Fruit fly (Drosophila melanogaster) whole organism, embryonic: ENCODE results near the gene Rsph3.

Experiments
- Atf6 ChIP-seq: fragments of 200-800 bp; sonication (Bioruptor generic); IDR thresholded peaks from 2 replicates; pipeline ENCODE4 v1.3.6; 2022; ENCODE audit warnings: missing biosample characterization, missing genetic modification characterization
- CG10565 ChIP-seq: fragments of 200-800 bp; sonication (Bioruptor generic); optimal IDR thresholded peaks from 3 replicates; lab custom pipeline; 2016; ENCODE audit warnings: missing biosample characterization, mild to moderate bottlenecking, missing genetic modification characterization
- CG11398 ChIP-seq: fragments of 200-800 bp; sonication (Bioruptor generic); optimal IDR thresholded peaks from 2 replicates; lab custom pipeline; 2016; ENCODE audit warnings: missing biosample characterization, missing genetic modification characterization
- CG11560 ChIP-seq: fragments of 200-800 bp; sonication (Bioruptor generic); IDR thresholded peaks from 3 replicates; pipeline ENCODE4 v1.3.6; 2022; ENCODE audit warnings: missing biosample characterization, missing genetic modification characterization
- CG12942 ChIP-seq: fragments of 200-800 bp; sonication (Bioruptor generic); optimal IDR thresholded peaks from 3 replicates; lab custom pipeline; 2016; ENCODE audit warnings: missing biosample characterization, missing genetic modification characterization
- CG13123 ChIP-seq: fragments of 200-800 bp; sonication (Bioruptor generic); optimal IDR thresholded peaks from 2 replicates; lab custom pipeline; 2016; ENCODE audit warnings: missing biosample characterization, missing genetic modification characterization
- CG13624 ChIP-seq: fragments of 200-800 bp; sonication (Bioruptor generic); optimal IDR thresholded peaks from 2 replicates; lab custom pipeline; 2016; ENCODE audit warnings: missing biosample characterization, missing genetic modification characterization
- CG15073 ChIP-seq: fragments of 200-800 bp; sonication (Bioruptor generic); optimal IDR thresholded peaks from 2 replicates; lab custom pipeline; 2016; ENCODE audit warnings: missing biosample characterization, missing genetic modification characterization
- CG18011 ChIP-seq: fragments of 200-800 bp; sonication (Bioruptor generic); optimal IDR thresholded peaks from 2 replicates; lab custom pipeline; 2017; ENCODE audit warnings: missing biosample characterization, missing genetic modification characterization, mild to moderate bottlenecking, moderate library complexity, missing genotype
- CG3163 ChIP-seq: fragments of 200-800 bp; sonication (Bioruptor generic); optimal IDR thresholded peaks from 3 replicates; lab custom pipeline; 2016; ENCODE audit warnings: missing biosample characterization, missing genetic modification characterization
- CG32532 ChIP-seq: fragments of 200-800 bp; sonication (Bioruptor generic); IDR thresholded peaks from 2 replicates; pipeline ENCODE4 v1.3.6; 2022; ENCODE audit warnings: missing biosample characterization, missing genetic modification characterization
- CG34224 ChIP-seq: fragments of 200-800 bp; sonication (Bioruptor generic); IDR thresholded peaks from 3 replicates; pipeline ENCODE4 v1.3.6; 2022; ENCODE audit warnings: missing biosample characterization, missing genetic modification characterization; ENCODE audit not compliant: partially characterized antibody
- CG3726 ChIP-seq: fragments of 200-800 bp; sonication (Bioruptor generic); IDR thresholded peaks from 3 replicates; pipeline ENCODE4, ENCODE4 v1.3.6; 2022; ENCODE audit warnings: missing biosample characterization, missing genetic modification characterization
- CG4854 ChIP-seq: fragments of 200-800 bp; sonication (Bioruptor generic); optimal IDR thresholded peaks from 2 replicates; lab custom pipeline; 2016; ENCODE audit warnings: missing biosample characterization, missing genetic modification characterization, inconsistent platforms
- CG5953 ChIP-seq: fragments of 200-800 bp; sonication (Bioruptor generic); IDR thresholded peaks from 2 replicates; pipeline ENCODE4 v1.3.6; 2022; ENCODE audit warnings: missing biosample characterization, missing genetic modification characterization
- CG6689 ChIP-seq: fragments of 200-800 bp; sonication (Bioruptor generic); IDR thresholded peaks from 2 replicates; pipeline ENCODE4 v1.3.6; 2022; ENCODE audit warnings: missing biosample characterization, missing genetic modification characterization
- CG6791 ChIP-seq: fragments of 200-800 bp; sonication (Bioruptor generic); IDR thresholded peaks from 3 replicates; pipeline ENCODE4 v1.3.6; 2022; ENCODE audit warnings: missing biosample characterization, missing genetic modification characterization; ENCODE audit not compliant: partially characterized antibody
- CG8290 ChIP-seq, 3 experiments: fragments of 200-800 bp; sonication (Bioruptor generic); optimal IDR thresholded peaks; 2 replicates each; lab custom pipeline; 2016 to 2019; ENCODE audit warnings: missing biosample characterization in 3 of 3, missing genetic modification characterization in 3 of 3, mild to moderate bottlenecking in 2 of 3, moderate library complexity in 1 of 3
- CG9215 ChIP-seq: fragments of 200-800 bp; sonication (Bioruptor generic); IDR thresholded peaks from 2 replicates; pipeline ENCODE4 v1.3.6; 2022; ENCODE audit warnings: missing biosample characterization, missing genetic modification characterization
- Dek ChIP-seq: fragments of 200-800 bp; sonication (Bioruptor generic); optimal IDR thresholded peaks from 3 replicates; lab custom pipeline; 2019; ENCODE audit warnings: missing biosample characterization, mild to moderate bottlenecking, missing genetic modification characterization, moderate library complexity
- Dip3 ChIP-seq: fragments of 200-800 bp; sonication (Bioruptor generic); optimal IDR thresholded peaks from 3 replicates; lab custom pipeline; 2016; ENCODE audit warnings: missing biosample characterization, missing genetic modification characterization
- ERR ChIP-seq: fragments of 200-800 bp; sonication (Bioruptor generic); optimal IDR thresholded peaks from 2 replicates; lab custom pipeline; 2016; ENCODE audit warnings: missing biosample characterization, missing genetic modification characterization
- GATAe ChIP-seq: fragments of 200-800 bp; sonication (Bioruptor generic); conservative IDR thresholded peaks from 2 replicates; pipeline ENCODE4 v1.3.6; 2022; ENCODE audit warnings: missing biosample characterization, missing genetic modification characterization
- HHEX ChIP-seq: fragments of 200-800 bp; sonication (Bioruptor generic); optimal IDR thresholded peaks from 3 replicates; lab custom pipeline; 2017; ENCODE audit warnings: missing biosample characterization, mild to moderate bottlenecking, missing genetic modification characterization, missing genetic modification reagents
- Hey ChIP-seq: fragments of 200-800 bp; sonication (Bioruptor generic); optimal IDR thresholded peaks from 3 replicates; lab custom pipeline; 2018; ENCODE audit warnings: missing biosample characterization, mild to moderate bottlenecking, missing genetic modification characterization
- Jarid2 ChIP-seq: fragments of 200-800 bp; sonication (Bioruptor generic); optimal IDR thresholded peaks from 3 replicates; lab custom pipeline; 2017; ENCODE audit warnings: mild to moderate bottlenecking, missing biosample characterization, missing genetic modification reagents, missing genetic modification characterization
- Kr ChIP-seq: fragments of 200-800 bp; sonication (Bioruptor generic); optimal IDR thresholded peaks from 2 replicates; lab custom pipeline; 2017; ENCODE audit warnings: missing biosample characterization, mild to moderate bottlenecking, missing genetic modification characterization
- Lim3 ChIP-seq: fragments of 200-800 bp; sonication (Bioruptor generic); IDR thresholded peaks from 2 replicates; pipeline ENCODE4 v1.3.6; 2022; ENCODE audit warnings: missing biosample characterization, missing genetic modification characterization
- MBD-R2 ChIP-seq: fragments of 200-800 bp; sonication (Bioruptor generic); IDR thresholded peaks from 2 replicates; pipeline ENCODE4 v1.3.6; 2022; ENCODE audit warnings: missing biosample characterization, missing genetic modification characterization
- Meics ChIP-seq: fragments of 200-800 bp; sonication (Bioruptor generic); optimal IDR thresholded peaks from 2 replicates; lab custom pipeline; 2017; ENCODE audit warnings: missing biosample characterization, mild to moderate bottlenecking, missing genetic modification characterization
- Stat92E ChIP-seq, 3 experiments: fragments of >200 bp in 2 of 3; fragments of 200-800 bp in 1 of 3; sonication (Bioruptor generic) in 1 of 3; optimal IDR thresholded peaks; 2 replicates each; lab custom pipeline; 2017 to 2019; ENCODE audit warnings: missing biosample characterization in 3 of 3, missing genetic modification characterization in 3 of 3, mild to moderate bottlenecking in 1 of 3, moderate library complexity in 1 of 3
- ac ChIP-seq: fragments of 200-800 bp; sonication (Bioruptor generic); optimal IDR thresholded peaks from 3 replicates; lab custom pipeline; 2017; ENCODE audit warnings: missing biosample characterization, mild to moderate bottlenecking, missing genetic modification characterization
- bbx ChIP-seq: fragments of 200-800 bp; sonication (Bioruptor generic); IDR thresholded peaks from 2 replicates; pipeline ENCODE4 v1.3.6; 2022; ENCODE audit warnings: missing biosample characterization, missing genetic modification characterization; ENCODE audit not compliant: partially characterized antibody
- bsh ChIP-seq, 2 experiments: fragments of 200-800 bp; sonication (Bioruptor generic); optimal IDR thresholded peaks; 2 replicates each; lab custom pipeline; 2017 to 2018; ENCODE audit warnings: mild to moderate bottlenecking in 2 of 2, missing biosample characterization in 2 of 2, missing genetic modification characterization in 2 of 2, moderate library complexity in 1 of 2
- chn ChIP-seq: fragments of 200-800 bp; sonication (Bioruptor generic); optimal IDR thresholded peaks from 2 replicates; lab custom pipeline; 2016; ENCODE audit warnings: missing biosample characterization, missing genetic modification characterization
- croc ChIP-seq: fragments of 200-800 bp; sonication (Bioruptor generic); conservative IDR thresholded peaks from 3 replicates; pipeline ENCODE4 v1.3.6; 2022; ENCODE audit warnings: missing biosample characterization, missing genetic modification characterization
- dati ChIP-seq: fragments of 200-800 bp; sonication (Bioruptor generic); IDR thresholded peaks from 2 replicates; pipeline ENCODE4 v1.3.6; 2022; ENCODE audit warnings: missing biosample characterization, missing genetic modification characterization
- emc ChIP-seq: fragments of 200-800 bp; sonication (Bioruptor generic); optimal IDR thresholded peaks from 2 replicates; lab custom pipeline; 2016; ENCODE audit warnings: missing biosample characterization, missing genetic modification characterization
- fru ChIP-seq: fragments of >200 bp; optimal IDR thresholded peaks from 2 replicates; lab custom pipeline; 2017
- gfzf ChIP-seq: fragments of 200-800 bp; sonication (Bioruptor generic); optimal IDR thresholded peaks from 2 replicates; lab custom pipeline; 2016; ENCODE audit warnings: missing biosample characterization, mild to moderate bottlenecking, missing genetic modification characterization, moderate library complexity
- gsb ChIP-seq: fragments of 200-800 bp; sonication (Bioruptor generic); IDR thresholded peaks from 2 replicates; pipeline ENCODE4 v1.3.6; 2022; ENCODE audit warnings: missing biosample characterization, missing genetic modification characterization
- jumu ChIP-seq: fragments of 200-800 bp; sonication (Bioruptor generic); optimal IDR thresholded peaks from 3 replicates; lab custom pipeline; 2016; ENCODE audit warnings: missing biosample characterization, missing genetic modification characterization
- lilli ChIP-seq: fragments of 200-800 bp; sonication (Bioruptor generic); optimal IDR thresholded peaks from 3 replicates; lab custom pipeline; 2016; ENCODE audit warnings: missing biosample characterization, missing genetic modification characterization
- pan ChIP-seq, 4 experiments: fragments of >200 bp in 3 of 4; fragments of 200-800 bp in 1 of 4; sonication (Bioruptor generic) in 1 of 4; optimal IDR thresholded peaks in 3 of 4; IDR thresholded peaks in 1 of 4; 2 replicates each; pipeline versions ENCODE4 v1.3.6 to Lab custom; 2017 to 2022; ENCODE audit warnings: missing biosample characterization in 2 of 4, missing genetic modification characterization in 2 of 4, mixed read lengths in 1 of 4
- pb ChIP-seq: fragments of 200-800 bp; sonication (Bioruptor generic); optimal IDR thresholded peaks from 3 replicates; lab custom pipeline; 2016; ENCODE audit warnings: missing biosample characterization, missing genetic modification characterization
- pfk ChIP-seq: fragments of 200-800 bp; sonication (Bioruptor generic); optimal IDR thresholded peaks from 2 replicates; lab custom pipeline; 2018; ENCODE audit warnings: missing biosample characterization, mild to moderate bottlenecking, missing genetic modification characterization, moderate library complexity
- unpg ChIP-seq: fragments of 200-800 bp; sonication (Bioruptor generic); optimal IDR thresholded peaks from 3 replicates; lab custom pipeline; 2018; ENCODE audit warnings: missing biosample characterization, mild to moderate bottlenecking, missing genetic modification characterization, moderate library complexity
- usp ChIP-seq: fragments of >200 bp; optimal IDR thresholded peaks from 2 replicates; lab custom pipeline; 2017; ENCODE audit warnings: missing biosample characterization, missing genetic modification characterization
- wdn ChIP-seq: fragments of 200-800 bp; sonication (Bioruptor generic); IDR thresholded peaks from 2 replicates; pipeline ENCODE4 v1.3.6; 2022; ENCODE audit warnings: missing biosample characterization, missing genetic modification characterization
- zf30C ChIP-seq: fragments of 200-800 bp; sonication (Bioruptor generic); optimal IDR thresholded peaks from 3 replicates; lab custom pipeline; 2018; ENCODE audit warnings: missing biosample characterization, mild to moderate bottlenecking, missing genetic modification characterization

Gene Rsph3

DNA sequence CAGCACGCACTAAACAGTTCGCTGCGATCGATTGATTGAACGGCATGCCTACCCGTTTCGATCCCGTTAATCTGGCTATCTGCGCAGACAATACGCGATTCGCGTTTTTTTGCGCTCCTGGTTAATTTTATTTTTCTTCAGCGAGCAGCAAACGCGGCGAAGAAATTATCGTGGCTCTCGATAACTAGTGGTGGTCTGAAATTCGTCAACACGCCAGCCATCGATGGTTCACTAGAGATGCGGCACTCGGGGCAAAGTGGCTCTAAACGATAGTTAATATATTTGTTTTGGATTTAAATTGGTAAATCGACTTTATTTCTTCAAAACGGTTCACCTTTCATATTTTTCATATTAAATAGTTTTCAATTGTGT is 20.1 kb downstream of the Rsph3 start, which contains the start of gene dikar (continued):
- TF ChIP-seq CG3726 (GFP tag; lab: Robert Waterston, UW) (no peak), emc (GFP tag; lab: Kevin White, UChicago) (no peak), unpg (GFP tag; lab: Kevin White, UChicago) (no peak), wdn (GFP tag; lab: Robert Waterston, UW) (peak; percentile 56; the same call in 1 of the 2 replicates), bbx (GFP tag; lab: Robert Waterston, UW) (peak; percentile 86), gsb (peak; percentile 5; the same call in 1 of the 2 replicates), CG32532 (GFP tag; lab: Robert Waterston, UW) (peak; percentile 73), CG13123 (no peak), jumu (GFP tag; lab: Kevin White, UChicago) (peak; percentile 22), Atf6 (GFP tag; lab: Robert Waterston, UW) (peak; percentile 30), pfk (no peak), CG8290 (GFP tag; optimal IDR thresholded peaks at IDR 0.05; lab: Kevin White, UChicago) (no peak), CG8290 (tag; optimal IDR thresholded peaks at IDR 0.05; lab: Kevin White, UChicago) (no peak), Jarid2 (no peak), GATAe (GFP tag; lab: Robert Waterston, UW) (no peak), Stat92E (GFP tag; optimal IDR thresholded peaks at IDR 0.05; lab: Kevin White, UChicago) (peak in 1 of 3 experiments; percentile 20), Kr (GFP tag; lab: Kevin White, UChicago) (no peak), Dek (tag; lab: Kevin White, UChicago) (no peak), CG11560 (tag; lab: Robert Waterston, UW) (no peak), CG34224 (peak; percentile 63; the same call in 2 of the 3 replicates), fru (no peak), CG6791 (peak; percentile 91), MBD-R2 (peak; percentile 34; the same call in 1 of the 2 replicates), CG11398 (GFP tag; lab: Kevin White, UChicago) (no peak), lilli (GFP tag; lab: Kevin White, UChicago) (peak; percentile 62), bsh (GFP tag; optimal IDR thresholded peaks at IDR 0.05; lab: Kevin White, UChicago) (peak in 1 of 2 experiments; percentile 7), CG9215 (GFP tag; lab: Robert Waterston, UW) (peak; percentile 67), HHEX (GFP tag; lab: Kevin White, UChicago) (no peak), pb (GFP tag; lab: Kevin White, UChicago) (no peak), CG10565 (GFP tag; lab: Kevin White, UChicago) (no peak), pan (optimal IDR thresholded peaks at IDR 0.05; lab: Kevin White, UChicago) (no peak), pan (GFP tag; optimal IDR thresholded peaks at IDR 0.05 in 1 of 2, IDR thresholded peaks at IDR 0.05 in 1 of 2) (peak in 1 of 2 experiments; percentile 45), Lim3 (GFP tag; lab: Robert Waterston, UW) (no peak), CG4854 (no peak), Hey (tag; lab: Kevin White, UChicago) (no peak), CG13624 (GFP tag; lab: Kevin White, UChicago) (peak; percentile 41), Meics (GFP tag; lab: Kevin White, UChicago) (peak; percentile 51), Dip3 (GFP tag; lab: Kevin White, UChicago) (peak; percentile 52), ERR (GFP tag; lab: Kevin White, UChicago) (no peak), CG18011 (GFP tag; lab: Kevin White, UChicago) (no peak), CG12942 (GFP tag; lab: Kevin White, UChicago) (peak; percentile 20), CG3163 (GFP tag; lab: Kevin White, UChicago) (no peak), usp (GFP tag; lab: Kevin White, UChicago) (no peak), CG5953 (GFP tag; lab: Robert Waterston, UW) (peak; percentile 33; the same call in 1 of the 2 replicates), CG6689 (GFP tag; lab: Robert Waterston, UW) (no peak; the same call in 1 of the 2 replicates), CG15073 (GFP tag; lab: Kevin White, UChicago) (no peak), chn (GFP tag; lab: Kevin White, UChicago) (peak; percentile 43), ac (GFP tag; lab: Kevin White, UChicago) (peak; percentile 9), croc (GFP tag; lab: Robert Waterston, UW) (peak; percentile 50; the same call in 1 of the 3 replicates), zf30C (no peak), dati (GFP tag; lab: Robert Waterston, UW) (no peak), gfzf (GFP tag; lab: Kevin White, UChicago) (no peak)
